Fruit fly (Drosophila melanogaster) whole organism, embryonic: ENCODE data around the gene Vm34Ca.

Source experiments
- Atf6 ChIP-seq: fragments of 200-800 bp; sonication (Bioruptor generic); IDR thresholded peaks from 2 replicates; pipeline ENCODE4 v1.3.6; 2022; ENCODE audit warnings: missing biosample characterization, missing genetic modification characterization
- B-H1 ChIP-seq: fragments of 200-800 bp; sonication (Bioruptor generic); IDR thresholded peaks from 3 replicates; pipeline ENCODE4 v1.3.6; 2022; ENCODE audit warnings: missing biosample characterization, missing genetic modification characterization
- Bgb ChIP-seq: fragments of 200-800 bp; sonication (Bioruptor generic); IDR thresholded peaks from 2 replicates; pipeline ENCODE4 v1.3.6; 2022; ENCODE audit warnings: missing biosample characterization, missing genetic modification characterization; ENCODE audit not compliant: partially characterized antibody
- BtbVII ChIP-seq: fragments of 200-800 bp; sonication (Bioruptor generic); optimal IDR thresholded peaks from 3 replicates; lab custom pipeline; 2017; ENCODE audit warnings: missing biosample characterization, mild to moderate bottlenecking, missing genetic modification characterization
- CG12769 ChIP-seq: fragments of 200-800 bp; sonication (Bioruptor generic); optimal IDR thresholded peaks from 2 replicates; lab custom pipeline; 2019; ENCODE audit warnings: missing biosample characterization, mild to moderate bottlenecking, missing genetic modification characterization, moderate library complexity
- CG17568 ChIP-seq: fragments of 200-800 bp; sonication (Bioruptor generic); optimal IDR thresholded peaks from 2 replicates; lab custom pipeline; 2018; ENCODE audit warnings: missing biosample characterization, mild to moderate bottlenecking, missing genetic modification characterization, moderate library complexity
- CG17802 ChIP-seq: fragments of 200-800 bp; sonication (Bioruptor generic); optimal IDR thresholded peaks from 2 replicates; lab custom pipeline; 2018; ENCODE audit warnings: missing biosample characterization, mild to moderate bottlenecking, missing genetic modification characterization, moderate library complexity
- CG17829 ChIP-seq: fragments of 200-800 bp; optimal IDR thresholded peaks from 2 replicates; lab custom pipeline; 2019; ENCODE audit warnings: missing biosample characterization, mild to moderate bottlenecking, missing genetic modification characterization, moderate library complexity
- CG2120 ChIP-seq: fragments of 200-800 bp; sonication (Bioruptor generic); optimal IDR thresholded peaks from 3 replicates; lab custom pipeline; 2016; ENCODE audit warnings: missing biosample characterization, missing genetic modification characterization
- CG2129 ChIP-seq: fragments of 200-800 bp; sonication (Bioruptor generic); IDR thresholded peaks from 2 replicates; pipeline ENCODE4 v1.3.6; 2022; ENCODE audit warnings: missing biosample characterization, missing genetic modification characterization; ENCODE audit not compliant: partially characterized antibody
- CG2678 ChIP-seq: fragments of 200-800 bp; sonication (Bioruptor generic); optimal IDR thresholded peaks from 3 replicates; lab custom pipeline; 2019; ENCODE audit warnings: missing biosample characterization, mild to moderate bottlenecking, missing genetic modification characterization, moderate library complexity
- CG2712 ChIP-seq: fragments of 200-800 bp; optimal IDR thresholded peaks from 3 replicates; lab custom pipeline; 2019; ENCODE audit warnings: missing biosample characterization, mild to moderate bottlenecking, missing genetic modification characterization, moderate library complexity
- CG30020 ChIP-seq: fragments of 200-800 bp; optimal IDR thresholded peaks from 2 replicates; lab custom pipeline; 2019; ENCODE audit warnings: missing biosample characterization, mild to moderate bottlenecking, missing genetic modification characterization, moderate library complexity
- CG31365 ChIP-seq: fragments of 200-800 bp; sonication (Bioruptor generic); optimal IDR thresholded peaks from 2 replicates; lab custom pipeline; 2018; ENCODE audit warnings: missing biosample characterization, mild to moderate bottlenecking, missing genetic modification characterization
- CG31388 ChIP-seq: fragments of 200-800 bp; sonication (Bioruptor generic); optimal IDR thresholded peaks from 2 replicates; lab custom pipeline; 2016; ENCODE audit warnings: missing biosample characterization, missing genetic modification characterization
- CG3163 ChIP-seq: fragments of 200-800 bp; sonication (Bioruptor generic); optimal IDR thresholded peaks from 3 replicates; lab custom pipeline; 2016; ENCODE audit warnings: missing biosample characterization, missing genetic modification characterization
- CG33213 ChIP-seq: fragments of 200-800 bp; sonication (Bioruptor generic); optimal IDR thresholded peaks from 3 replicates; lab custom pipeline; 2016; ENCODE audit warnings: missing biosample characterization, missing genetic modification characterization
- CG34376 ChIP-seq: fragments of 200-800 bp; sonication (Bioruptor generic); optimal IDR thresholded peaks from 2 replicates; lab custom pipeline; 2018; ENCODE audit warnings: missing biosample characterization, mild to moderate bottlenecking, missing genetic modification characterization
- CG4424 ChIP-seq: fragments of 200-800 bp; sonication (Bioruptor generic); optimal IDR thresholded peaks from 3 replicates; lab custom pipeline; 2016; ENCODE audit warnings: missing biosample characterization, missing genetic modification characterization
- CG7745 ChIP-seq: fragments of 200-800 bp; sonication (Bioruptor generic); optimal IDR thresholded peaks from 2 replicates; lab custom pipeline; 2018; ENCODE audit warnings: missing biosample characterization, mild to moderate bottlenecking, missing genetic modification characterization, moderate library complexity
- CG7839 ChIP-seq: fragments of 200-800 bp; sonication (Bioruptor generic); optimal IDR thresholded peaks from 3 replicates; lab custom pipeline; 2018; ENCODE audit warnings: missing biosample characterization, mild to moderate bottlenecking, missing genetic modification characterization, moderate library complexity
- CG7928 ChIP-seq: fragments of 200-800 bp; sonication (Bioruptor generic); optimal IDR thresholded peaks from 2 replicates; lab custom pipeline; 2017; ENCODE audit warnings: missing biosample characterization, mild to moderate bottlenecking, missing genetic modification characterization
- CG8478 ChIP-seq: fragments of >200 bp; optimal IDR thresholded peaks from 2 replicates; lab custom pipeline; 2018
- Dad ChIP-seq: fragments of 200-800 bp; sonication (Bioruptor generic); optimal IDR thresholded peaks from 3 replicates; lab custom pipeline; 2016; ENCODE audit warnings: missing biosample characterization, missing genetic modification characterization
- H15 ChIP-seq: fragments of 200-800 bp; sonication (Bioruptor generic); IDR thresholded peaks from 3 replicates; pipeline ENCODE4 v1.3.6; 2022; ENCODE audit warnings: missing biosample characterization, missing genetic modification characterization
- Hand ChIP-seq: fragments of 200-800 bp; sonication (Bioruptor generic); optimal IDR thresholded peaks from 2 replicates; lab custom pipeline; 2017; ENCODE audit warnings: mild to moderate bottlenecking, missing biosample characterization, missing genetic modification reagents, missing genetic modification characterization
- HmgD ChIP-seq: fragments of 200-800 bp; sonication (Bioruptor generic); optimal IDR thresholded peaks from 3 replicates; lab custom pipeline; 2016; ENCODE audit warnings: missing biosample characterization, missing genetic modification characterization
- Side ChIP-seq: fragments of 200-800 bp; sonication (Bioruptor generic); optimal IDR thresholded peaks from 2 replicates; lab custom pipeline; 2016; ENCODE audit warnings: missing biosample characterization, missing genetic modification characterization
- Sin3A ChIP-seq: fragments of >200 bp; optimal IDR thresholded peaks from 2 replicates; lab custom pipeline; 2018
- Stat92E ChIP-seq, 3 experiments: fragments of >200 bp in 2 of 3; fragments of 200-800 bp in 1 of 3; sonication (Bioruptor generic) in 1 of 3; optimal IDR thresholded peaks; 2 replicates each; lab custom pipeline; 2017 to 2019; ENCODE audit warnings: missing biosample characterization in 3 of 3, missing genetic modification characterization in 3 of 3, mild to moderate bottlenecking in 1 of 3, moderate library complexity in 1 of 3
- Vsx1 ChIP-seq: fragments of 200-800 bp; sonication (Bioruptor generic); optimal IDR thresholded peaks from 2 replicates; lab custom pipeline; 2017; ENCODE audit warnings: missing biosample characterization, mild to moderate bottlenecking, missing genetic modification characterization, missing genetic modification reagents
- bab2 ChIP-seq: fragments of 200-800 bp; sonication (Bioruptor generic); optimal IDR thresholded peaks from 2 replicates; lab custom pipeline; 2016; ENCODE audit warnings: missing biosample characterization, missing genetic modification characterization
- bcd ChIP-seq: fragments of 200-800 bp; sonication (Bioruptor generic); optimal IDR thresholded peaks from 2 replicates; lab custom pipeline; 2017; ENCODE audit warnings: missing biosample characterization, mild to moderate bottlenecking, missing genetic modification characterization
- caup ChIP-seq: fragments of 200-800 bp; sonication (Bioruptor generic); optimal IDR thresholded peaks from 3 replicates; lab custom pipeline; 2017; ENCODE audit warnings: missing biosample characterization, mild to moderate bottlenecking, missing genetic modification characterization, moderate library complexity; ENCODE audit not compliant: severe bottlenecking
- crp ChIP-seq, 2 experiments: fragments of 200-800 bp; sonication (Bioruptor generic); optimal IDR thresholded peaks; 2 replicates in 1 of 2; 3 replicates in 1 of 2; lab custom pipeline; 2017; ENCODE audit warnings: missing biosample characterization in 2 of 2, missing genetic modification characterization in 2 of 2, mild to moderate bottlenecking in 1 of 2, moderate library complexity in 1 of 2
- cwo ChIP-seq: fragments of 200-800 bp; sonication (Bioruptor generic); optimal IDR thresholded peaks from 3 replicates; lab custom pipeline; 2017; ENCODE audit warnings: missing biosample characterization, missing genetic modification characterization, mild to moderate bottlenecking, moderate library complexity, missing genetic modification reagents
- dimm ChIP-seq: fragments of 200-800 bp; sonication (Bioruptor generic); IDR thresholded peaks from 2 replicates; pipeline ENCODE4 v1.3.6; 2022; ENCODE audit warnings: missing biosample characterization, missing genetic modification characterization
- dmrt99B ChIP-seq: fragments of 200-800 bp; sonication (Bioruptor generic); optimal IDR thresholded peaks from 2 replicates; lab custom pipeline; 2018; ENCODE audit warnings: missing biosample characterization, mild to moderate bottlenecking, missing genetic modification characterization, moderate library complexity
- exex ChIP-seq: fragments of 200-800 bp; sonication (Bioruptor generic); optimal IDR thresholded peaks from 4 replicates; lab custom pipeline; 2018; ENCODE audit warnings: missing biosample characterization, mild to moderate bottlenecking, missing genetic modification characterization, moderate library complexity
- h ChIP-seq: fragments of >200 bp; optimal IDR thresholded peaks from 2 replicates; lab custom pipeline; 2017
- hth ChIP-seq: fragments of >200 bp; optimal IDR thresholded peaks from 2 replicates; lab custom pipeline; 2017; ENCODE audit warnings: inconsistent platforms
- klu ChIP-seq: fragments of 200-800 bp; sonication (Bioruptor generic); IDR thresholded peaks from 2 replicates; pipeline ENCODE4 v1.3.6; 2022; ENCODE audit warnings: missing biosample characterization, missing genetic modification characterization
- lbe ChIP-seq: fragments of 200-800 bp; sonication (Bioruptor generic); optimal IDR thresholded peaks from 2 replicates; lab custom pipeline; 2016; ENCODE audit warnings: missing biosample characterization, mild to moderate bottlenecking, missing genetic modification characterization
- lilli ChIP-seq: fragments of 200-800 bp; sonication (Bioruptor generic); optimal IDR thresholded peaks from 3 replicates; lab custom pipeline; 2016; ENCODE audit warnings: missing biosample characterization, missing genetic modification characterization
- odd ChIP-seq: fragments of 200-800 bp; sonication (Bioruptor generic); optimal IDR thresholded peaks from 2 replicates; lab custom pipeline; 2017; ENCODE audit warnings: missing biosample characterization, mild to moderate bottlenecking, missing genetic modification characterization
- p53 ChIP-seq: fragments of 200-800 bp; sonication (Bioruptor generic); optimal IDR thresholded peaks from 2 replicates; lab custom pipeline; 2016; ENCODE audit warnings: missing biosample characterization, missing genetic modification characterization
- row ChIP-seq: fragments of 200-800 bp; sonication (Bioruptor generic); IDR thresholded peaks from 3 replicates; pipeline ENCODE4 v1.3.6; 2022; ENCODE audit warnings: missing biosample characterization, missing genetic modification characterization
- shn ChIP-seq: fragments of 200-800 bp; sonication (Bioruptor generic); optimal IDR thresholded peaks from 3 replicates; lab custom pipeline; 2016; ENCODE audit warnings: missing biosample characterization, missing genetic modification characterization
- stc ChIP-seq: fragments of 200-800 bp; sonication (Bioruptor generic); IDR thresholded peaks from 2 replicates; pipeline ENCODE4 v1.3.6; 2022; ENCODE audit warnings: missing biosample characterization, missing genetic modification characterization
- vnd ChIP-seq: fragments of 200-800 bp; sonication (Bioruptor generic); IDR thresholded peaks from 3 replicates; pipeline ENCODE4 v1.3.6; 2022; ENCODE audit warnings: missing biosample characterization, missing genetic modification characterization; ENCODE audit not compliant: partially characterized antibody
- yki ChIP-seq: fragments of >200 bp; optimal IDR thresholded peaks from 3 replicates; lab custom pipeline; 2018

Gene Vm34Ca

dm6 chr2L:13394903-13395302 is 16.5 kb downstream of the Vm34Ca start, which contains the start of gene RpL24 (continued):
- TF ChIP-seq yki (lab: Kevin White, UChicago) (no peak), shn (GFP tag; lab: Kevin White, UChicago) (peak; percentile 89), vnd (no peak), CG4424 (GFP tag; lab: Kevin White, UChicago) (peak; percentile 90), H15 (peak; percentile 87), CG34376 (peak; percentile 98), BtbVII (GFP tag; lab: Kevin White, UChicago) (peak; percentile 96), Vsx1 (GFP tag; lab: Kevin White, UChicago) (peak; percentile 94), odd (GFP tag; lab: Kevin White, UChicago) (peak; percentile 96), CG2129 (no peak), row (GFP tag; lab: Robert Waterston, UW) (peak; percentile 68), cwo (peak; percentile 77), B-H1 (GFP tag; lab: Robert Waterston, UW) (peak; percentile 53; the same call in 1 of the 3 replicates), Side (GFP tag; lab: Kevin White, UChicago) (peak; percentile 93), Bgb (GFP tag; lab: Robert Waterston, UW) (peak; percentile 29; the same call in 1 of the 2 replicates), CG31365 (tag; lab: Kevin White, UChicago) (peak; percentile 88), bab2 (GFP tag; lab: Kevin White, UChicago) (peak; percentile 47), crp (GFP tag; optimal IDR thresholded peaks at IDR 0.05; lab: Kevin White, UChicago) (peak in 1 of 2 experiments; percentile 63), CG31388 (GFP tag; lab: Kevin White, UChicago) (peak; percentile 39), CG17829 (peak; percentile 82), HmgD (peak; percentile 50), Stat92E (GFP tag; optimal IDR thresholded peaks at IDR 0.05; lab: Kevin White, UChicago) (peak in 1 of 3 experiments; percentile 72), CG12769 (tag; lab: Kevin White, UChicago) (no peak), Sin3A (lab: Kevin White, UChicago) (peak; percentile 1), CG17802 (peak; percentile 82), dmrt99B (peak; percentile 80), CG7745 (tag; lab: Kevin White, UChicago) (peak; percentile 40), p53 (GFP tag; lab: Kevin White, UChicago) (peak; percentile 88), CG7928 (peak; percentile 72), dimm (GFP tag; lab: Robert Waterston, UW) (peak; percentile 75), CG33213 (peak; percentile 97), lilli (peak; percentile 88), CG3163 (peak; percentile 82), exex (tag; lab: Kevin White, UChicago) (no peak), caup (GFP tag; lab: Kevin White, UChicago) (peak; percentile 99), stc (GFP tag; lab: Robert Waterston, UW) (peak; percentile 88), CG17568 (GFP tag; lab: Kevin White, UChicago) (peak; percentile 96), CG2712 (tag; lab: Kevin White, UChicago) (peak; percentile 85), h (lab: Kevin White, UChicago) (no peak), CG30020 (tag; lab: Kevin White, UChicago) (peak; percentile 57), bcd (GFP tag; lab: Kevin White, UChicago) (peak; percentile 95), CG2120 (GFP tag; lab: Kevin White, UChicago) (peak; percentile 73), hth (lab: Kevin White, UChicago) (no peak), Hand (GFP tag; lab: Kevin White, UChicago) (peak; percentile 88), klu (peak; percentile 22; the same call in 1 of the 2 replicates), Dad (GFP tag; lab: Kevin White, UChicago) (peak; percentile 92), CG8478 (lab: Kevin White, UChicago) (no peak), CG2678 (peak; percentile 82), Atf6 (GFP tag; lab: Robert Waterston, UW) (peak; percentile 90), CG7839 (tag; lab: Kevin White, UChicago) (peak; percentile 86), lbe (GFP tag; lab: Kevin White, UChicago) (peak; percentile 92)
